Worm (Caenorhabditis elegans) whole organism, L4/young adult: ENCODE data around the gene srw-39.

Experiments used
- W03F9.2 ChIP-seq: fragments of 150-350 bp; optimal IDR thresholded peaks from 2 replicates; lab custom pipeline; 2014; ENCODE audit warnings: missing biosample characterization, missing genetic modification characterization
- dao-5 ChIP-seq: sonication (generic microtip); optimal IDR thresholded peaks from 2 replicates; lab custom pipeline; 2016; ENCODE audit warnings: missing genotype, missing genetic modification characterization, moderate library complexity, missing compliant biosample characterization
- him-1 ChIP-seq: sonication (generic microtip); optimal IDR thresholded peaks from 2 replicates; lab custom pipeline; 2016; ENCODE audit warnings: missing genotype, missing genetic modification reagents, missing genetic modification characterization, missing compliant biosample characterization

The srw-39 gene

DNA sequence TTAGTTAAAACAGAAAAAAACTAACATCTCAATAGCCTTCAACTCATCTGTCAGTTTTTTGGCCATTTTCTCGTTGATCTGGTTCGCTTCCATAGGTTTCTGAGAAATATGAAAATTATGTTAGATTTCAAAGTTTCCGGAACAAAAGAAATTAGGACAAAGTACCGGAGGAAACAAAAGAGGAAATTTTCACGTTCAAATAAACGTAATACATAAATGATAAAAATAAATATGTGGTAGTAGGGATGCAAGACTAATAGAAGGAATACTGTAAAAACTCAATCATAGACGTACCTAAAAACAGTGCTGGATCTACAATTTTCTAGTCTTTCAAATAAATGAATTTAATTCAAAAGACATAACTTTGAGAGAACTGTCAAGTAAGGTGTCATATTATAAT is 16.9 kb upstream of the srw-39 start, which contains the start of gene fbxa-116:
fbxa-116 (minus strand) TSS at position 101 of the 400 bp plus-strand sequence.
- TF ChIP-seq W03F9.2 (tag; lab: Kevin White, UChicago) (no peak), him-1 (tag; lab: Kevin White, UChicago) (no peak), dao-5 (tag; lab: Kevin White, UChicago) (no peak)

DNA sequence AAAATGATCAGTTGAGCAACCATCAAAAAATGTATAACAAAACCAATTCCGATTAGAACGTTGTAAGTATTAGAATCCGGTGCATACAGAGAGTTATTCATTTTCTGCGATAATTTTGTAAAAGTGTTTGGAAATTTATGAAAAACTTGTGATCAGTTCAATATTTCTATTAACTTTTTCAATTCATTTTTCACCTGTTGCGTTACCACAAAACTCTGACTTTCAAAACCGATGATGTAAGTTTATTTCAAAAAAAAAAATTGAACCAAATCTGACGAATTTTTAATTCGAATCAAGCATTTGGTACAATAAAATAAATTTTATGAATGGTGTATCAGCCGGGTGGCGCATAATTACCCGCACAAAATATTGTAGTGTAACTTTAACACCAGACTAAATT is 14.7 kb upstream of the srw-39 start, which contains the start of gene srz-16:
srz-16 (minus strand) TSS at position 101 of the 400 bp plus-strand sequence.
- no peak for TF ChIP-seq him-1 (tag; lab: Kevin White, UChicago)
- TF ChIP-seq W03F9.2 (tag; lab: Kevin White, UChicago): no peak
- TF ChIP-seq dao-5 (tag; lab: Kevin White, UChicago): no peak

- no peak for TF ChIP-seq dao-5 (tag; lab: Kevin White, UChicago)
- no peak for TF ChIP-seq W03F9.2 (tag; lab: Kevin White, UChicago)
- TF ChIP-seq him-1 (tag; lab: Kevin White, UChicago): no peak
These were observed 10.5 kb upstream of the srw-39 start for ce11 chrV:20182311-20182710.

- no peak for TF ChIP-seq W03F9.2 (tag; lab: Kevin White, UChicago)
- TF ChIP-seq him-1 (tag; lab: Kevin White, UChicago): no peak
These were observed 6.0 kb downstream of the srw-39 start for ce11 chrV:20165808-20166207.

ce11 chrV:20164059-20164892 is 7.6 kb downstream of the srw-39 start, which contains the start of gene F19B2.5:
TSS of gene F19B2.5 (minus strand) at chrV:20164165.
- TF ChIP-seq him-1 (tag; lab: Kevin White, UChicago): no peak
- TF ChIP-seq W03F9.2 (tag; lab: Kevin White, UChicago): no peak
- no peak for TF ChIP-seq dao-5 (tag; lab: Kevin White, UChicago)

- TF ChIP-seq W03F9.2 (tag; lab: Kevin White, UChicago) (no peak), dao-5 (tag; lab: Kevin White, UChicago) (no peak), him-1 (tag; lab: Kevin White, UChicago) (no peak)
These were observed 8.8 kb downstream of the srw-39 start for ce11 chrV:20163105-20163449.

- TF ChIP-seq W03F9.2 (tag; lab: Kevin White, UChicago): no peak
- TF ChIP-seq him-1 (tag; lab: Kevin White, UChicago): no peak
- TF ChIP-seq dao-5 (tag; lab: Kevin White, UChicago): no peak
These were observed 9.3 kb downstream of the srw-39 start for ce11 chrV:20162290-20163104.

ce11 chrV:20161781-20162289 is 10.0 kb downstream of the srw-39 start:
- no peak for TF ChIP-seq him-1 (tag; lab: Kevin White, UChicago)
- no peak for TF ChIP-seq dao-5 (tag; lab: Kevin White, UChicago)
- TF ChIP-seq W03F9.2 (tag; lab: Kevin White, UChicago): no peak

ce11 chrV:20158223-20158622 is 13.6 kb downstream of the srw-39 start, which contains the start of gene F19B2.6:
TSS of gene F19B2.6 (plus strand) at chrV:20158523.
- TF ChIP-seq him-1 (tag; lab: Kevin White, UChicago) (no peak), dao-5 (tag; lab: Kevin White, UChicago) (no peak), W03F9.2 (tag; lab: Kevin White, UChicago) (no peak)

DNA sequence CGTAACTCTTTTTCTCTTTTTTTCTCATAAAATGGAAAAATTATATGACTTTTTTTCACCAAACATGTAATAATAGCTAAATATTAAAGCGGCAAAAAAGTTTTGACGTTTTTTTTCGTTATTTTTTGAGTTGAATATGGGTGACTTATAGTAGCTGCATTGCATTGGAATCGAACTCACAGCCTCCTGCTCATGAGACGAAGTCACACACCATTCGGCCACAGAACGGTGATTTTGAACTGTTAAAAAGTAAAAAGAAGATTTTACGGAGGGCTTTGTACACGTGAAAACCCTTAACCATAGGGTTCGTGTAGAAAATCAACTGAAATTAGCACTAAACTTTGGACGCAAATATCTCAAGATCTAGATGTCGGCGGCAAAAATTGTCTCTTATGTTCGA is 20.0 kb downstream of the srw-39 start:
- TF ChIP-seq him-1 (tag; lab: Kevin White, UChicago): no peak
- no peak for TF ChIP-seq dao-5 (tag; lab: Kevin White, UChicago)
- TF ChIP-seq W03F9.2 (tag; lab: Kevin White, UChicago): no peak

DNA sequence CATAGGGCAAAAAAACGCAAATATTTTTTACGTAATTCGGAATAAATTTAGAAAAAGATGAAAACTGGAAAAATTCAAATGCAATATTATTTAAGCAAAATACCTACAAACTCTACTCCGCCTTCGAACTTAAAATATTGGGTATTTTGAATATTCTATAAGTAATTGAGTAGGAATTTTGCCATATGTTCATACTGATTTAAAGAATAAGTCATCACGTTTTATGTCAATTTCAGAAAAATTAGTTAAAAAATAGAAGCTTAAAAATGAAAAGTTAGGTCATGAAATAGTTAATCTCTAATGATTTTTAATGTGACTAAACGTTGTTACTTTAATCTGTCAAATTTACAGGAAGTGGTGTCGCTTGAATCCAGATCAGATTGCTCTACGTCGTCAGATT is 20.4 kb downstream of the srw-39 start, which contains the start of gene F19B2.7:
F19B2.7 (plus strand) TSS at position 301 of the 400 bp plus-strand sequence.
- no peak for TF ChIP-seq W03F9.2 (tag; lab: Kevin White, UChicago)
- TF ChIP-seq him-1 (tag; lab: Kevin White, UChicago): no peak
- TF ChIP-seq dao-5 (tag; lab: Kevin White, UChicago): no peak

DNA sequence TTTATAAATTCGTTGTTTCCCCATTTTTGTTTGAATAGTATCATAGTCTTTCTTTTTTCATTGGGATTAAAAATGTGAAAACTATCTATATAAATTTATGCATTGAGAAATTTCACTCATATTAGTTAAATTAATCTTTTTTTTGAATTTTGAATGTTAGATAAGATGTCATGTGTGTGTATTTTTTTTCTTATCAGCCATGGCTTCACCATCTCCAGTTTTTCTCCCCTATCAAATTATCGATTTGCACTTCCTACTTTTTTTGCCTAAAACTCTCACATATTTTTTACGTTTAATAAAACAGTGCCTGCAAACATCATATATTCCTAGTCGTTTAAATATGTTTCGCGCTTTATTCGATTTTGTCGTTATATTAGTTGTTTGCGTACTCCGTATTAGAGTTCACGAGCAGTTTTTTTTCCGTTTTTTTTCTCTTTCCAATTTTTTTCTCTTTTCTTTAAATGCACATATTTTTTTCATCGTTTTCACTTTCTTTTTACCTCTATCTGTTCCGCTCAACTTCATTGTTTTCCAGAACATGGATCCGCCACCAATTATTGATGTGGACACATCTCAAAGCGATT is 24.1 kb downstream of the srw-39 start, which contains the start of gene Y113G7A.13:
Y113G7A.13 (plus strand) TSS at position 534 of the 584 bp plus-strand sequence.
- TF ChIP-seq him-1 (tag; lab: Kevin White, UChicago) (no peak), W03F9.2 (tag; lab: Kevin White, UChicago) (no peak), dao-5 (tag; lab: Kevin White, UChicago) (no peak)
